Fruit fly (Drosophila melanogaster) whole organism, adult: ENCODE results near the gene Ssl1.

Source experiments
- CG11617 ChIP-seq: fragments of 200-800 bp; sonication (Bioruptor generic); optimal IDR thresholded peaks from 2 replicates; lab custom pipeline; 2017; ENCODE audit warnings: mild to moderate bottlenecking, missing biosample characterization, missing genetic modification reagents, missing genetic modification characterization
- bab1 ChIP-seq: fragments of 200-800 bp; sonication (Bioruptor generic); optimal IDR thresholded peaks from 3 replicates; lab custom pipeline; 2019; ENCODE audit warnings: missing biosample characterization, mild to moderate bottlenecking, missing genetic modification characterization, moderate library complexity
- cic ChIP-seq: fragments of 200-800 bp; sonication (Bioruptor generic); optimal IDR thresholded peaks from 2 replicates; lab custom pipeline; 2017; ENCODE audit warnings: missing biosample characterization, mild to moderate bottlenecking, missing genetic modification characterization, moderate library complexity
- cnc ChIP-seq, 2 experiments: fragments of >200 bp; optimal IDR thresholded peaks; 2 replicates each; lab custom pipeline; 2017
- kay ChIP-seq: fragments of 200-800 bp; sonication (Bioruptor generic); peaks from one replicate; lab custom pipeline; 2016; ENCODE audit warnings: missing biosample characterization, missing genetic modification characterization, borderline replicate concordance
- ovo ChIP-seq: fragments of 200-800 bp; sonication (Bioruptor generic); optimal IDR thresholded peaks from 2 replicates; lab custom pipeline; 2016; ENCODE audit warnings: missing biosample characterization, missing genetic modification characterization
- pad ChIP-seq: fragments of 200-800 bp; sonication (Bioruptor generic); optimal IDR thresholded peaks from 3 replicates; lab custom pipeline; 2017; ENCODE audit warnings: missing biosample characterization, missing genetic modification characterization, mild to moderate bottlenecking, moderate library complexity, missing genetic modification reagents
- toe ChIP-seq: fragments of 200-800 bp; sonication (Bioruptor generic); optimal IDR thresholded peaks from 2 replicates; lab custom pipeline; 2016; ENCODE audit warnings: missing biosample characterization, missing genetic modification characterization

DNA sequence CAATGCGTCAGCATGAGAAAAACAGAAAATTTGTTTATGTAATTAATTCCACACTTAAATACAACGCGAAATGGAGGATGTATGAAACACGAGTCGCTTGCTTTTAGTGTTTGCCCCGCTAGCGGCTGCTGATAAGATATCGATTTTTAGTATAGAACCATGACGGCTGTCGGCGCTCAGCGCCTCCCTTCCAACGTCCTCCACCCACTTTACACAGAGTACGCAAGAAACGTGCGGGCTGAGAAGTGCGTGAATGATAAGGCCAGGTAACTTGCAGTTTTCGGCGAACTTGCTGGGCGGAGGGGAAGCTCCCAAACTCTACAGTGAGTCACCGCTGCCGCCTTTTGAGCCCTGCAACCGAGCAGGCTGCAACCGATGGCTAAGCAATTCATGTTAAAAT is 8.5 kb upstream of the Ssl1 start:
- TF ChIP-seq cnc (optimal IDR thresholded peaks at IDR 0.05; lab: Kevin White, UChicago) (no peak), kay (GFP tag; lab: Kevin White, UChicago) (no peak), ovo (GFP tag; lab: Kevin White, UChicago) (no peak), pad (GFP tag; lab: Kevin White, UChicago) (no peak), cic (no peak), toe (GFP tag; lab: Kevin White, UChicago) (no peak), bab1 (GFP tag; lab: Kevin White, UChicago) (no peak), CG11617 (no peak)
